Worm (Caenorhabditis elegans) whole organism, early embryonic: ENCODE data around the gene Y39A3B.1.

ENCODE experiments used
- B0310.2 ChIP-seq: sonication (generic microtip); optimal IDR thresholded peaks from 2 replicates; lab custom pipeline; 2016; ENCODE audit warnings: mild to moderate bottlenecking, missing genetic modification characterization, missing compliant biosample characterization
- F13C5.2 ChIP-seq: sonication (generic microtip); optimal IDR thresholded peaks from 2 replicates; lab custom pipeline; 2017; ENCODE audit warnings: mild to moderate bottlenecking, missing genetic modification characterization, inconsistent platforms, missing compliant biosample characterization
- aly-1 ChIP-seq: sonication (generic microtip); optimal IDR thresholded peaks from 2 replicates; lab custom pipeline; 2016; ENCODE audit warnings: missing genetic modification characterization, missing compliant biosample characterization
- ama-1 ChIP-seq: fragments of 150-350 bp; optimal IDR thresholded peaks from 2 replicates; lab custom pipeline; 2014
- ceh-13 ChIP-seq: fragments of 200-800 bp; sonication (Bioruptor generic); optimal IDR thresholded peaks from 2 replicates; lab custom pipeline; 2018; ENCODE audit warnings: mild to moderate bottlenecking, missing genetic modification characterization, missing compliant biosample characterization
- ceh-36 ChIP-seq: sonication (generic microtip); optimal IDR thresholded peaks from 2 replicates; lab custom pipeline; 2016; ENCODE audit warnings: missing genetic modification characterization, inconsistent platforms, missing compliant biosample characterization
- ets-7 ChIP-seq: sonication (generic microtip); optimal IDR thresholded peaks from 2 replicates; lab custom pipeline; 2016; ENCODE audit warnings: missing genotype, missing genetic modification characterization, missing compliant biosample characterization
- flt-1 ChIP-seq: fragments of 200-800 bp; sonication (Bioruptor generic); IDR thresholded peaks from 2 replicates; pipeline ENCODE4 v1.3.6; 2022; ENCODE audit warnings: missing genetic modification characterization, missing compliant biosample characterization
- hmbx-1 ChIP-seq: sonication (generic microtip); optimal IDR thresholded peaks from 2 replicates; lab custom pipeline; 2016; ENCODE audit warnings: mild to moderate bottlenecking, missing genetic modification characterization, missing compliant biosample characterization
- hmg-4 ChIP-seq: fragments of 200-800 bp; sonication (Bioruptor generic); optimal IDR thresholded peaks from 2 replicates; lab custom pipeline; 2018; ENCODE audit warnings: mild to moderate bottlenecking, missing genetic modification characterization, missing compliant biosample characterization
- hnd-1 ChIP-seq: sonication (generic microtip); optimal IDR thresholded peaks from 2 replicates; lab custom pipeline; 2016; ENCODE audit warnings: missing genetic modification characterization, missing compliant biosample characterization
- pes-1 ChIP-seq: fragments of 200-800 bp; sonication (Bioruptor generic); IDR thresholded peaks from 2 replicates; pipeline ENCODE4 v1.3.6; 2022; ENCODE audit warnings: missing genetic modification reagents, missing genetic modification characterization, missing compliant biosample characterization
- scrt-1 ChIP-seq: fragments of 200-800 bp; sonication (Bioruptor generic); IDR thresholded peaks from 2 replicates; pipeline ENCODE4 v1.3.6; 2022; ENCODE audit warnings: missing genetic modification characterization, missing compliant biosample characterization
- sea-1 ChIP-seq: fragments of 200-800 bp; sonication (Bioruptor generic); conservative IDR thresholded peaks from 2 replicates; pipeline ENCODE4 v1.3.6; 2022; ENCODE audit warnings: missing genetic modification characterization, missing compliant biosample characterization
- tbx-11 ChIP-seq: fragments of 200-800 bp; sonication (Bioruptor generic); IDR thresholded peaks from 2 replicates; pipeline ENCODE4 v1.3.6; 2022; ENCODE audit warnings: missing genetic modification characterization, missing compliant biosample characterization
- tbx-37 ChIP-seq: fragments of 200-800 bp; sonication (Bioruptor generic); conservative IDR thresholded peaks from 2 replicates; pipeline ENCODE4 v1.3.6; 2022; ENCODE audit warnings: missing genetic modification reagents, missing genetic modification characterization, missing compliant biosample characterization
- tra-4 ChIP-seq: sonication (generic microtip); optimal IDR thresholded peaks from 2 replicates; lab custom pipeline; 2017; ENCODE audit warnings: missing genetic modification characterization, missing compliant biosample characterization

The Y39A3B.1 gene

ce11 chrIII:2001210-2001609 lies 4.6 kb upstream of the Y39A3B.1 start:
- TF ChIP-seq B0310.2 = no peak
- TF ChIP-seq ets-7 (tag; lab: Kevin White, UChicago) = no peak
- no peak for TF ChIP-seq sea-1 (GFP tag; lab: Robert Waterston, UW)
- TF ChIP-seq pes-1 = no peak
- no peak for TF ChIP-seq F13C5.2 (tag; lab: Kevin White, UChicago)
- TF ChIP-seq hmg-4 (GFP tag; lab: Kevin White, UChicago) = no peak
- no peak for TF ChIP-seq tbx-37 (GFP tag; lab: Robert Waterston, UW)
- TF ChIP-seq tbx-11 = no peak
- no peak for TF ChIP-seq scrt-1 (GFP tag; lab: Robert Waterston, UW)
- no peak for TF ChIP-seq ceh-13 (GFP tag; lab: Kevin White, UChicago)
- no peak for TF ChIP-seq ceh-36 (tag; lab: Kevin White, UChicago)
- no peak for TF ChIP-seq ama-1 (lab: Kevin White, UChicago)

DNA sequence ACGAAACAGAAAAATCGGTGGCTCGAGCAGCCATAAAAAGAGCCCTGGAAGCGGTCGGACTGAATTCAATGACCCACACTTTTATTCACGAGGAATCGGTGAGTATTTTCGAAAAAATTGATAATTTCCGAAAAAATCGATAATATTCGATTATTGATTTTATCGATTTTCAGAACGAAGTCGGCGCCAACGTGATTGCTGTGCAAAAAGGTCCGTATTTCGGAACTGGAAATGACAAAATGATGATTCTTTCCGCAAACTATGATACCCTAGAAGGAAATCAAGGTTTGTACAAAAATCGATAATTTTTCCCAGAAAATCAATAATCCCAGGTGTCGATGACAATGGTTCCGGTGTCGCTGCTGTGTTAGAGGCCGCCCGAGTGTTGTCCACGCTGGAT lies 1.1 kb downstream of the Y39A3B.1 start:
- TF ChIP-seq tra-4 (tag; lab: Kevin White, UChicago) = no peak
- TF ChIP-seq tbx-11 = no peak
- TF ChIP-seq F13C5.2 (tag; lab: Kevin White, UChicago) = no peak
- no peak for TF ChIP-seq hmg-4 (GFP tag; lab: Kevin White, UChicago)
- TF ChIP-seq ceh-36 (tag; lab: Kevin White, UChicago) = no peak
- no peak for TF ChIP-seq ama-1 (lab: Kevin White, UChicago)
- no peak for TF ChIP-seq scrt-1 (GFP tag; lab: Robert Waterston, UW)
- no peak for TF ChIP-seq flt-1 (GFP tag; lab: Robert Waterston, UW)
- no peak for TF ChIP-seq hnd-1 (tag; lab: Kevin White, UChicago)
- TF ChIP-seq sea-1 (GFP tag; lab: Robert Waterston, UW) = no peak
- TF ChIP-seq aly-1 (tag; lab: Kevin White, UChicago) = no peak
- no peak for TF ChIP-seq ceh-13 (GFP tag; lab: Kevin White, UChicago)

ce11 chrIII:2008334-2008733 lies 2.5 kb downstream of the Y39A3B.1 start:
- no peak for TF ChIP-seq scrt-1 (GFP tag; lab: Robert Waterston, UW)
- TF ChIP-seq tbx-11 = no peak
- TF ChIP-seq hmbx-1 (tag; lab: Kevin White, UChicago) = no peak
- TF ChIP-seq B0310.2 = no peak
- no peak for TF ChIP-seq tra-4 (tag; lab: Kevin White, UChicago)
- TF ChIP-seq ceh-36 (tag; lab: Kevin White, UChicago) = no peak
- no peak for TF ChIP-seq ama-1 (lab: Kevin White, UChicago)
- TF ChIP-seq pes-1 = no peak
- TF ChIP-seq hnd-1 (tag; lab: Kevin White, UChicago) = no peak
- no peak for TF ChIP-seq F13C5.2 (tag; lab: Kevin White, UChicago)
- TF ChIP-seq ets-7 (tag; lab: Kevin White, UChicago) = no peak
- no peak for TF ChIP-seq ceh-13 (GFP tag; lab: Kevin White, UChicago)
- no peak for TF ChIP-seq aly-1 (tag; lab: Kevin White, UChicago)
- TF ChIP-seq sea-1 (GFP tag; lab: Robert Waterston, UW) = no peak
- no peak for TF ChIP-seq tbx-37 (GFP tag; lab: Robert Waterston, UW)
- no peak for TF ChIP-seq hmg-4 (GFP tag; lab: Kevin White, UChicago)

ce11 chrIII:2008894-2009293 lies 3.1 kb downstream of the Y39A3B.1 start:
- TF ChIP-seq ama-1 (lab: Kevin White, UChicago) = no peak
- TF ChIP-seq sea-1 (GFP tag; lab: Robert Waterston, UW) = no peak
- TF ChIP-seq ets-7 (tag; lab: Kevin White, UChicago) = no peak
- no peak for TF ChIP-seq ceh-13 (GFP tag; lab: Kevin White, UChicago)
- TF ChIP-seq hnd-1 (tag; lab: Kevin White, UChicago) = no peak
- no peak for TF ChIP-seq scrt-1 (GFP tag; lab: Robert Waterston, UW)
- no peak for TF ChIP-seq ceh-36 (tag; lab: Kevin White, UChicago)
- no peak for TF ChIP-seq hmbx-1 (tag; lab: Kevin White, UChicago)
- no peak for TF ChIP-seq F13C5.2 (tag; lab: Kevin White, UChicago)
- no peak for TF ChIP-seq pes-1
- TF ChIP-seq flt-1 (GFP tag; lab: Robert Waterston, UW) = no peak
- TF ChIP-seq tra-4 (tag; lab: Kevin White, UChicago) = no peak
- TF ChIP-seq B0310.2 = no peak
- TF ChIP-seq aly-1 (tag; lab: Kevin White, UChicago) = no peak

DNA sequence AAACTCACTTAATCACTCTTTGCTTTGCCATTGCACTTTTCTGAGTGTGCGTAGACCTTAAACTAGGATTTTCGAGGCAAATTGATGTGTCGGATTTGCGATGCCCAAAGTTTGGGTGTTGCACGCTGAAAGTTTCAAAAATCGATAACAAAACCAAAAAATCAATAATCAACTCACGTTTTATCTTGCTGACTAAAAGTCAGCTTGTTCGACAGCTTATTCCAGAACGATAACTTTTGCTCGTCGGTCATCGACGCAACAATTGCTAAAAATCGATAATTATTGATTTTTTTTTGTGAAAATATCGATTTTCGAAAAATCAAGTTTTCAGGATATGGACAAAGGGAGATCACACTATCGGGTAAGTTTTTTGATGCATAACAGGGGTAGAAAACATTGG lies 6.7 kb downstream of the Y39A3B.1 start:
- TF ChIP-seq B0310.2 = no peak
- TF ChIP-seq hmbx-1 (tag; lab: Kevin White, UChicago) = no peak
- no peak for TF ChIP-seq ceh-36 (tag; lab: Kevin White, UChicago)
- TF ChIP-seq hnd-1 (tag; lab: Kevin White, UChicago) = no peak
- TF ChIP-seq sea-1 (GFP tag; lab: Robert Waterston, UW) = no peak
- no peak for TF ChIP-seq flt-1 (GFP tag; lab: Robert Waterston, UW)

- TF ChIP-seq B0310.2 = no peak
- TF ChIP-seq hmbx-1 (tag; lab: Kevin White, UChicago) = no peak
- no peak for TF ChIP-seq ama-1 (lab: Kevin White, UChicago)
- TF ChIP-seq scrt-1 (GFP tag; lab: Robert Waterston, UW) = no peak
- no peak for TF ChIP-seq tbx-37 (GFP tag; lab: Robert Waterston, UW)
- TF ChIP-seq ceh-36 (tag; lab: Kevin White, UChicago) = no peak
- TF ChIP-seq aly-1 (tag; lab: Kevin White, UChicago) = no peak
- no peak for TF ChIP-seq hnd-1 (tag; lab: Kevin White, UChicago)
- TF ChIP-seq flt-1 (GFP tag; lab: Robert Waterston, UW) = no peak
- no peak for TF ChIP-seq tbx-11
- no peak for TF ChIP-seq sea-1 (GFP tag; lab: Robert Waterston, UW)
- TF ChIP-seq ceh-13 (GFP tag; lab: Kevin White, UChicago) = no peak
- TF ChIP-seq tra-4 (tag; lab: Kevin White, UChicago) = no peak
- TF ChIP-seq hmg-4 (GFP tag; lab: Kevin White, UChicago) = no peak
- no peak for TF ChIP-seq pes-1
- TF ChIP-seq F13C5.2 (tag; lab: Kevin White, UChicago) = no peak
Measured at ce11 chrIII:2013156-2013854, 7.5 kb downstream of the Y39A3B.1 start.
